Worm (Caenorhabditis elegans): ENCODE results near the gene R02F11.3.

Gene R02F11.3

DNA sequence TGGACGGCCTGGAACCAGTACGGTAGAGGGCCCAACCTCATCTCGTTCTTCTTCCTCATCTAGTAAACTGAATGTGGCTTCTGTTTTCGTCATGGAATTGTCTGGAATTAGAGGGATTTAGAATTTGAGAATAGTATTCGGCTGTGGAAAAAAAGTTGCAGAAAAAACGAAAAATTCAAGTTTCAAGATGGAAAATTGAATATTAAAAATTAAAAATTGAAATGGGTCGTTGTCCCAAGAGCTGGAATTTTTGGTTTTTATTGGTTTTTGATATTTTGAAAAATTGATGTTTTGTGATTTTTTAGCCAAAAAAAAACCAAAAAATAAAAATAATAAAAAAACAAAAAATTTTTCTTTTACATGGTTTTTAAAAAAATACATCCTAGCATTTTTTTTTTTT lies at the start of gene R02F11.3:
Gene R02F11.3, minus strand, starts transcription at position 101 of the 400 bp plus-strand sequence.
- TF ChIP-seq efl-1 (optimal IDR thresholded peaks at IDR 0.05), result no peak
- TF ChIP-seq efl-1 (GFP tag; optimal IDR thresholded peaks at IDR 0.05 in 1 of 2), result peak in 1 of 2 experiments; percentile 23
- no peak for TF ChIP-seq sptf-1 (tag; optimal IDR thresholded peaks at IDR 0.05)

DNA sequence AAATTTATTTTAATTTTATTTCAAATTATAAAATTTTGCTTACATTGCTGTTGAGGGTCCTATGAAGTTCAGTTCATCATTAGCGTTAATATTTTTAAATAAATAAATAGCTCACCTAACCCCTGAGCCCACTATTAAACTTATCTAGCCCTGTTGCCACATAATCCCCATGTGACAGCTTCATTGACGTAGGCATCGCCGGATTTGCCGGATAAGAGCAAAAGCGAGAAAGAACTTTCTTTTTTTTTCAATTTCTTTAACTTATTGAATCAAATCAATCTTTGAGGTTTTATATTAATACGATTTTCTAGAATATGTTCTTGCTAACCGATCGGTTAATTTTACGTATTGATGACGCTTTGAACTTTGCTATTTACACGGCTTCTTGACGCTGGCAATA lies 46.2 kb upstream of the R02F11.3 start:
- TF ChIP-seq lin-15B (tag; optimal IDR thresholded peaks at IDR 0.05) (no peak), ceh-82 (tag; optimal IDR thresholded peaks at IDR 0.05) (no peak), nhr-47 (tag; optimal IDR thresholded peaks at IDR 0.05) (peak; percentile 9), fkh-8 (tag; optimal IDR thresholded peaks at IDR 0.05) (peak; percentile 28), egl-13 (tag; optimal IDR thresholded peaks at IDR 0.05) (peak; percentile 55), grh-1 (GFP tag; IDR thresholded peaks at IDR 0.05) (no peak), hpl-2 (GFP tag; optimal IDR thresholded peaks at IDR 0.05) (no peak), dsc-1 (tag; optimal IDR thresholded peaks at IDR 0.05) (peak; percentile 68), egl-27 (tag; optimal IDR thresholded peaks at IDR 0.05) (no peak), nhr-71 (tag; optimal IDR thresholded peaks at IDR 0.05) (peak; percentile 13)

DNA sequence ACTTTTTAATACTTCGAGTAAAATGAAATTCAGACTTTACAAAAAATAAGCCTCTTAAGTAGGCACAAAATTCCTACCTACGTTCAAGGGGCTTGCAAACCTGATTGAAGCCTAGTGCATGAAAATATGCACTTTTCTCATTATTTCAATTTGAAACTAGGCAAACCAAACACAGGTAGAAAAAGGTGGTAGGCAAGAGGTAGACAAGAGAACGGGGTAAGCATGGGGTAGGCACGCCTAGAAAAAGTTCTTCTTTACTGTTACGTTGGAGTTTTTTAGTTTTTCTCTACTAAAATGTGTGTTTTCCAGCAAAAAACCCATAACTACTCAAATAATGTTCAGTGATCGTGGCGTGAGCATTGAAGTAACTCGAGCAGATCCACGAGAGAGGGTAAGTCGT lies 45.4 kb upstream of the R02F11.3 start, which contains the start of gene nex-4:
Gene nex-4, plus strand, starts transcription at position 301 of the 400 bp plus-strand sequence.
- TF ChIP-seq unc-86 (tag; optimal IDR thresholded peaks at IDR 0.05) (no peak), sox-4 (tag; optimal IDR thresholded peaks at IDR 0.05) (no peak), mep-1 (tag; optimal IDR thresholded peaks at IDR 0.05) (no peak), vab-15 (tag; optimal IDR thresholded peaks at IDR 0.05) (no peak)

DNA sequence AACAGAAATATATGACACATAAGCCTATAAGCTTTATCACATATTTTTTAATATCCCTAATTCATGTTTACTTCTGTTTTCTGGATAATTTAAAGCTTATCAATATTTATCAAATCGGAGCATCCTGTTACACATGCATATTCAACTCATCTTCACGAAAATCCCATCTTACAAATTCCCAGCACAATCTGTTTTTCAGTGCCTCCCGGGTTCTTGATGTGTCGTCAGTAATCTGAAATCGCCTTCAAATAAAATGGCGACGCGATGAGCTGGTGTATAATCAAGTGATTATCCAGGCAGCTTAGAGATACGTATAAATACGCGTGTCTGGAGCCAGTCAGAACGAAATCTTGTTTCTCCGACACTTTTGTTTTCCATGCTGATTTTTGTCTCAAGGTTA lies 44.7 kb upstream of the R02F11.3 start:
- TF ChIP-seq hlh-17 (GFP tag; optimal IDR thresholded peaks at IDR 0.05; ENCODE audit: borderline replicate concordance), result no peak
- TF ChIP-seq mab-9 (GFP tag; IDR thresholded peaks at IDR 0.05), result no peak
- peak; percentile 55 for TF ChIP-seq egl-13 (tag; optimal IDR thresholded peaks at IDR 0.05)
- TF ChIP-seq sox-4 (tag; optimal IDR thresholded peaks at IDR 0.05), result no peak
- no peak for TF ChIP-seq nhr-28 (tag; optimal IDR thresholded peaks at IDR 0.05)
- no peak for TF ChIP-seq sptf-1 (tag; optimal IDR thresholded peaks at IDR 0.05)
- no peak for TF ChIP-seq nhr-85 (tag)
- TF ChIP-seq irx-1 (tag; optimal IDR thresholded peaks at IDR 0.05), result no peak
- no peak for TF ChIP-seq tlp-1 (tag; optimal IDR thresholded peaks at IDR 0.05)
- TF ChIP-seq nhr-47 (tag; optimal IDR thresholded peaks at IDR 0.05), result no peak
- no peak for TF ChIP-seq snu-23 (GFP tag; optimal IDR thresholded peaks at IDR 0.05)
- TF ChIP-seq dsc-1 (tag; optimal IDR thresholded peaks at IDR 0.05), result peak; percentile 86
- no peak for TF ChIP-seq Y116A8C.19 (tag; optimal IDR thresholded peaks at IDR 0.05; ENCODE audit: borderline replicate concordance)
- TF ChIP-seq vab-15 (tag; optimal IDR thresholded peaks at IDR 0.05), result no peak
- no peak for TF ChIP-seq swsn-7 (tag; optimal IDR thresholded peaks at IDR 0.05)
- TF ChIP-seq egl-27 (tag; optimal IDR thresholded peaks at IDR 0.05), result no peak
- no peak for TF ChIP-seq pax-3 (tag; optimal IDR thresholded peaks at IDR 0.05)

DNA sequence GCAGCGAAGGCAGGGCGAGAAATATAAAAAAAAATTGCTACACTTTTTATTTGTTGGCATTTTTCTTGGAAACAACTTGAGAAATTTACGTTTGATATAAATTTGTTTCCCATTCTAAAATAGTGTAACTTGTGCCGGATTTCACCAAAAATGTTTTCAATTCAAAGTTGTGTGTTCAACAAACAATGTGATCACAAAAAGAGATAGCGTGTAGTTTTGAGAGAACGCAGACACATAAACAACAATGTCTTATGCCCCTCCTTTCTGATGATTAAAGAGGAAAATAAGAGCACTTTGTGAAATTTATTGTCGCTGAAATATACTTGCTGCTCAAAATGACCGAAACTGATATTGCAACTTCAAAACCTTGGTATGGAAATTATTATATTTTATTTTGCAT lies 41.7 kb upstream of the R02F11.3 start, which contains the start of gene abhd-5.1:
Gene abhd-5.1, plus strand, starts transcription at position 230 of the 400 bp plus-strand sequence.
- TF ChIP-seq dpl-1 (GFP tag; optimal IDR thresholded peaks at IDR 0.05) (no peak), lin-14 (GFP tag; optimal IDR thresholded peaks at IDR 0.05) (peak; percentile 63), nhr-90 (tag; optimal IDR thresholded peaks at IDR 0.05; ENCODE audit: poor library complexity) (peak; percentile 6), mdl-1 (tag; optimal IDR thresholded peaks at IDR 0.05) (no peak), egl-27 (tag; optimal IDR thresholded peaks at IDR 0.05) (no peak), efl-1 (optimal IDR thresholded peaks at IDR 0.05) (no peak), efl-1 (GFP tag; optimal IDR thresholded peaks at IDR 0.05 in 1 of 2) (no peak), jun-1 (tag; optimal IDR thresholded peaks at IDR 0.05) (no peak), hpl-2 (GFP tag; optimal IDR thresholded peaks at IDR 0.05) (no peak), lin-35 (GFP tag; optimal IDR thresholded peaks at IDR 0.05) (peak in 1 of 2 experiments; percentile 28), alr-1 (tag; optimal IDR thresholded peaks at IDR 0.05; ENCODE audit: borderline replicate concordance) (no peak), ztf-11 (tag; optimal IDR thresholded peaks at IDR 0.05) (no peak), elt-2 (tag; optimal IDR thresholded peaks at IDR 0.05) (no peak), mef-2 (tag; optimal IDR thresholded peaks at IDR 0.05) (no peak), C34B4.2 (tag; optimal IDR thresholded peaks at IDR 0.05) (no peak), nhr-28 (tag; optimal IDR thresholded peaks at IDR 0.05) (no peak), dsc-1 (tag; optimal IDR thresholded peaks at IDR 0.05) (no peak), mep-1 (tag; optimal IDR thresholded peaks at IDR 0.05) (peak; percentile 27), tlp-1 (tag; optimal IDR thresholded peaks at IDR 0.05) (no peak), nhr-71 (tag; optimal IDR thresholded peaks at IDR 0.05) (peak; percentile 4), fkh-10 (GFP tag; optimal IDR thresholded peaks at IDR 0.05) (no peak), C16A3.4 (tag; optimal IDR thresholded peaks at IDR 0.05) (no peak), pqm-1 (tag; optimal IDR thresholded peaks at IDR 0.05) (no peak), pax-3 (tag; optimal IDR thresholded peaks at IDR 0.05) (no peak), ces-1 (GFP tag; optimal IDR thresholded peaks at IDR 0.05) (no peak), snu-23 (GFP tag; optimal IDR thresholded peaks at IDR 0.05) (peak; percentile 12)
